Fruit fly (Drosophila melanogaster) whole organism, embryonic: ENCODE measurements around the gene MFS9.

Source experiments
- CG10209 ChIP-seq: fragments of 200-800 bp; sonication (Bioruptor generic); optimal IDR thresholded peaks from 3 replicates; lab custom pipeline; 2017; ENCODE audit warnings: missing biosample characterization, mild to moderate bottlenecking, missing genetic modification characterization, missing genetic modification reagents
- CG1024 ChIP-seq: fragments of 200-800 bp; sonication (Bioruptor generic); IDR thresholded peaks from 2 replicates; pipeline ENCODE4 v1.3.6; 2022; ENCODE audit warnings: missing biosample characterization, missing genetic modification characterization
- CG10366 ChIP-seq: fragments of 200-800 bp; sonication (Bioruptor generic); IDR thresholded peaks from 2 replicates; pipeline ENCODE4 v1.3.6; 2022; ENCODE audit warnings: missing biosample characterization, missing genetic modification characterization
- CG10959 ChIP-seq: fragments of 200-800 bp; sonication (Bioruptor generic); IDR thresholded peaks from 2 replicates; pipeline ENCODE4 v1.3.6; 2022; ENCODE audit warnings: missing biosample characterization, missing genetic modification characterization
- CG11456 ChIP-seq: fragments of 200-800 bp; sonication (Bioruptor generic); IDR thresholded peaks from 3 replicates; pipeline ENCODE4 v1.3.6; 2022; ENCODE audit warnings: missing biosample characterization, missing genetic modification characterization
- CG13424 ChIP-seq: fragments of 200-800 bp; sonication (Bioruptor generic); optimal IDR thresholded peaks from 2 replicates; lab custom pipeline; 2019; ENCODE audit warnings: missing biosample characterization, mild to moderate bottlenecking, missing genetic modification characterization, moderate library complexity
- CG14710 ChIP-seq: fragments of 200-800 bp; sonication (Bioruptor generic); optimal IDR thresholded peaks from 3 replicates; lab custom pipeline; 2019; ENCODE audit warnings: missing biosample characterization, mild to moderate bottlenecking, missing genetic modification characterization, moderate library complexity
- CG15514 ChIP-seq: fragments of 200-800 bp; sonication (Bioruptor generic); optimal IDR thresholded peaks from 3 replicates; lab custom pipeline; 2017; ENCODE audit warnings: missing biosample characterization, missing genetic modification characterization, mild to moderate bottlenecking, moderate library complexity, missing genetic modification reagents
- CG18011 ChIP-seq: fragments of 200-800 bp; sonication (Bioruptor generic); optimal IDR thresholded peaks from 2 replicates; lab custom pipeline; 2017; ENCODE audit warnings: missing biosample characterization, missing genetic modification characterization, mild to moderate bottlenecking, moderate library complexity, missing genotype
- CG1832 ChIP-seq: fragments of 200-800 bp; sonication (Bioruptor generic); optimal IDR thresholded peaks from 2 replicates; lab custom pipeline; 2017; ENCODE audit warnings: missing biosample characterization, mild to moderate bottlenecking, missing genetic modification characterization, inconsistent platforms
- CG2712 ChIP-seq: fragments of 200-800 bp; optimal IDR thresholded peaks from 3 replicates; lab custom pipeline; 2019; ENCODE audit warnings: missing biosample characterization, mild to moderate bottlenecking, missing genetic modification characterization, moderate library complexity
- CG30403 ChIP-seq: fragments of 200-800 bp; sonication (Bioruptor generic); optimal IDR thresholded peaks from 3 replicates; lab custom pipeline; 2016; ENCODE audit warnings: missing biosample characterization, missing genetic modification characterization
- CG31224 ChIP-seq: fragments of 200-800 bp; sonication (Bioruptor generic); IDR thresholded peaks from 2 replicates; pipeline ENCODE4 v1.3.6; 2022; ENCODE audit warnings: missing biosample characterization, missing genetic modification characterization
- CG34422 ChIP-seq: fragments of 200-800 bp; sonication (Bioruptor generic); IDR thresholded peaks from 3 replicates; pipeline ENCODE4 v1.3.6; 2022; ENCODE audit warnings: missing biosample characterization, missing genetic modification characterization
- CG4328 ChIP-seq: fragments of 200-800 bp; sonication (Bioruptor generic); optimal IDR thresholded peaks from 3 replicates; lab custom pipeline; 2017; ENCODE audit warnings: missing biosample characterization, missing genetic modification reagents, missing genetic modification characterization
- CG4404 ChIP-seq: fragments of 200-800 bp; sonication (Bioruptor generic); IDR thresholded peaks from 2 replicates; pipeline ENCODE4 v1.3.6; 2022; ENCODE audit warnings: missing biosample characterization, missing genetic modification characterization
- CG7745 ChIP-seq: fragments of 200-800 bp; sonication (Bioruptor generic); optimal IDR thresholded peaks from 2 replicates; lab custom pipeline; 2018; ENCODE audit warnings: missing biosample characterization, mild to moderate bottlenecking, missing genetic modification characterization, moderate library complexity
- CG8765 ChIP-seq: fragments of 200-800 bp; sonication (Bioruptor generic); IDR thresholded peaks from 2 replicates; pipeline ENCODE4 v1.3.6; 2022; ENCODE audit warnings: missing biosample characterization, missing genetic modification characterization
- CG9215 ChIP-seq: fragments of 200-800 bp; sonication (Bioruptor generic); IDR thresholded peaks from 2 replicates; pipeline ENCODE4 v1.3.6; 2022; ENCODE audit warnings: missing biosample characterization, missing genetic modification characterization
- CG9609 ChIP-seq: fragments of 200-800 bp; sonication (Bioruptor generic); optimal IDR thresholded peaks from 3 replicates; lab custom pipeline; 2016; ENCODE audit warnings: missing biosample characterization, missing genetic modification characterization
- Dp ChIP-seq: fragments of 200-800 bp; sonication (Bioruptor generic); optimal IDR thresholded peaks from 2 replicates; lab custom pipeline; 2018; ENCODE audit warnings: missing biosample characterization, mild to moderate bottlenecking, missing genetic modification characterization, moderate library complexity
- Dref ChIP-seq: fragments of 200-800 bp; sonication (Bioruptor generic); IDR thresholded peaks from 2 replicates; pipeline ENCODE4 v1.3.6; 2022; ENCODE audit warnings: missing biosample characterization, missing genetic modification characterization
- Eip74EF ChIP-seq, 2 experiments: fragments of 200-800 bp in 1 of 2; fragments of >200 bp in 1 of 2; sonication (Bioruptor generic) in 1 of 2; optimal IDR thresholded peaks; 2 replicates each; lab custom pipeline; 2017 to 2019; ENCODE audit warnings: missing biosample characterization in 2 of 2, missing genetic modification characterization in 2 of 2, mild to moderate bottlenecking in 1 of 2, moderate library complexity in 1 of 2
- H2.0 ChIP-seq: fragments of 200-800 bp; sonication (Bioruptor generic); IDR thresholded peaks from 2 replicates; pipeline ENCODE4 v1.3.6; 2022; ENCODE audit warnings: missing biosample characterization, missing genetic modification characterization
- HLH4C ChIP-seq: fragments of 200-800 bp; sonication (Bioruptor generic); IDR thresholded peaks from 3 replicates; pipeline ENCODE4 v1.3.6; 2022; ENCODE audit warnings: missing biosample characterization, missing genetic modification characterization; ENCODE audit not compliant: partially characterized antibody
- HLHmδ ChIP-seq: fragments of 200-800 bp; sonication (Bioruptor generic); optimal IDR thresholded peaks from 2 replicates; lab custom pipeline; 2018; ENCODE audit warnings: missing biosample characterization, mild to moderate bottlenecking, missing genetic modification characterization, moderate library complexity
- Hr51 ChIP-seq, 2 experiments: fragments of 200-800 bp; sonication (Bioruptor generic); optimal IDR thresholded peaks; 2 replicates in 1 of 2; 3 replicates in 1 of 2; lab custom pipeline; 2016 to 2018; ENCODE audit warnings: missing biosample characterization in 2 of 2, missing genetic modification characterization in 2 of 2, mild to moderate bottlenecking in 1 of 2, moderate library complexity in 1 of 2
- Mes4 ChIP-seq: fragments of 200-800 bp; sonication (Bioruptor generic); optimal IDR thresholded peaks from 2 replicates; lab custom pipeline; 2016; ENCODE audit warnings: missing biosample characterization, missing genetic modification characterization
- Mrtf ChIP-seq: fragments of 200-800 bp; sonication (Bioruptor generic); IDR thresholded peaks from 3 replicates; pipeline ENCODE4 v1.3.6; 2022; ENCODE audit warnings: missing biosample characterization, missing genetic modification characterization
- Nf-YC ChIP-seq: fragments of 200-800 bp; optimal IDR thresholded peaks from 3 replicates; lab custom pipeline; 2019; ENCODE audit warnings: missing biosample characterization, mild to moderate bottlenecking, missing genetic modification characterization, moderate library complexity
- Ptx1 ChIP-seq: fragments of 200-800 bp; sonication (Bioruptor generic); IDR thresholded peaks from 2 replicates; pipeline ENCODE4 v1.3.6; 2022; ENCODE audit warnings: missing biosample characterization, missing genetic modification characterization
- Rfx ChIP-seq: fragments of 200-800 bp; sonication (Bioruptor generic); IDR thresholded peaks from 2 replicates; pipeline ENCODE4 v1.3.6; 2022; ENCODE audit warnings: missing biosample characterization, missing genetic modification characterization
- Trl ChIP-seq, 3 experiments: fragments of >200 bp in 2 of 3; fragments of 200-800 bp in 1 of 3; sonication (Bioruptor generic) in 1 of 3; optimal IDR thresholded peaks; 2 replicates in 1 of 3; 3 replicates in 2 of 3; lab custom pipeline; 2016 to 2017; ENCODE audit warnings: missing biosample characterization in 1 of 3, missing genetic modification characterization in 1 of 3
- ac ChIP-seq: fragments of 200-800 bp; sonication (Bioruptor generic); optimal IDR thresholded peaks from 3 replicates; lab custom pipeline; 2017; ENCODE audit warnings: missing biosample characterization, mild to moderate bottlenecking, missing genetic modification characterization
- ash1 ChIP-seq: fragments of 200-800 bp; sonication (Bioruptor generic); optimal IDR thresholded peaks from 2 replicates; lab custom pipeline; 2018; ENCODE audit warnings: missing biosample characterization, mild to moderate bottlenecking, missing genetic modification characterization
- cato ChIP-seq: fragments of 200-800 bp; sonication (Bioruptor generic); optimal IDR thresholded peaks from 2 replicates; lab custom pipeline; 2016; ENCODE audit warnings: missing biosample characterization, missing genetic modification characterization, borderline replicate concordance
- chn ChIP-seq: fragments of 200-800 bp; sonication (Bioruptor generic); optimal IDR thresholded peaks from 2 replicates; lab custom pipeline; 2016; ENCODE audit warnings: missing biosample characterization, missing genetic modification characterization
- dmrt99B ChIP-seq: fragments of 200-800 bp; sonication (Bioruptor generic); optimal IDR thresholded peaks from 2 replicates; lab custom pipeline; 2018; ENCODE audit warnings: missing biosample characterization, mild to moderate bottlenecking, missing genetic modification characterization, moderate library complexity
- dysf ChIP-seq: fragments of 200-800 bp; sonication (Bioruptor generic); IDR thresholded peaks from 3 replicates; pipeline ENCODE4 v1.3.6; 2022; ENCODE audit warnings: missing biosample characterization, missing genetic modification characterization
- grn ChIP-seq: fragments of 200-800 bp; sonication (Bioruptor generic); optimal IDR thresholded peaks from 3 replicates; lab custom pipeline; 2017; ENCODE audit warnings: missing biosample characterization, missing genetic modification characterization
- jumu ChIP-seq: fragments of 200-800 bp; sonication (Bioruptor generic); optimal IDR thresholded peaks from 3 replicates; lab custom pipeline; 2016; ENCODE audit warnings: missing biosample characterization, missing genetic modification characterization
- kay ChIP-seq: fragments of 200-800 bp; sonication (Bioruptor generic); optimal IDR thresholded peaks from 2 replicates; lab custom pipeline; 2016; ENCODE audit warnings: missing biosample characterization, missing genetic modification characterization
- peb ChIP-seq: fragments of 200-800 bp; sonication (Bioruptor generic); IDR thresholded peaks from 2 replicates; pipeline ENCODE4 v1.3.6; 2022; ENCODE audit warnings: missing biosample characterization, missing genetic modification characterization
- phol ChIP-seq: fragments of 200-800 bp; sonication (Bioruptor generic); optimal IDR thresholded peaks from 3 replicates; lab custom pipeline; 2018; ENCODE audit warnings: missing biosample characterization, mild to moderate bottlenecking, missing genetic modification characterization, moderate library complexity
- ranshi ChIP-seq: fragments of 200-800 bp; sonication (Bioruptor generic); IDR thresholded peaks from 2 replicates; pipeline ENCODE4 v1.3.6; 2022; ENCODE audit warnings: missing biosample characterization, missing genetic modification characterization
- sr ChIP-seq: fragments of 200-800 bp; sonication (Bioruptor generic); IDR thresholded peaks from 3 replicates; pipeline ENCODE4 v1.3.6; 2022; ENCODE audit warnings: missing biosample characterization, missing genetic modification characterization
- trem ChIP-seq: fragments of 200-800 bp; optimal IDR thresholded peaks from 3 replicates; lab custom pipeline; 2019; ENCODE audit warnings: missing biosample characterization, mild to moderate bottlenecking, missing genetic modification characterization, moderate library complexity
- tup ChIP-seq: fragments of 200-800 bp; sonication (Bioruptor generic); optimal IDR thresholded peaks from 2 replicates; lab custom pipeline; 2016; ENCODE audit warnings: missing biosample characterization, mild to moderate bottlenecking, missing genetic modification characterization, moderate library complexity
- vvl ChIP-seq: fragments of 200-800 bp; sonication (Bioruptor generic); IDR thresholded peaks from 2 replicates; pipeline ENCODE4 v1.3.6; 2022; ENCODE audit warnings: missing biosample characterization, missing genetic modification characterization
- zen2 ChIP-seq: fragments of 200-800 bp; sonication (Bioruptor generic); IDR thresholded peaks from 3 replicates; pipeline ENCODE4 v1.3.6; 2022; ENCODE audit warnings: missing biosample characterization, missing genetic modification characterization; ENCODE audit not compliant: partially characterized antibody

The MFS9 gene

DNA sequence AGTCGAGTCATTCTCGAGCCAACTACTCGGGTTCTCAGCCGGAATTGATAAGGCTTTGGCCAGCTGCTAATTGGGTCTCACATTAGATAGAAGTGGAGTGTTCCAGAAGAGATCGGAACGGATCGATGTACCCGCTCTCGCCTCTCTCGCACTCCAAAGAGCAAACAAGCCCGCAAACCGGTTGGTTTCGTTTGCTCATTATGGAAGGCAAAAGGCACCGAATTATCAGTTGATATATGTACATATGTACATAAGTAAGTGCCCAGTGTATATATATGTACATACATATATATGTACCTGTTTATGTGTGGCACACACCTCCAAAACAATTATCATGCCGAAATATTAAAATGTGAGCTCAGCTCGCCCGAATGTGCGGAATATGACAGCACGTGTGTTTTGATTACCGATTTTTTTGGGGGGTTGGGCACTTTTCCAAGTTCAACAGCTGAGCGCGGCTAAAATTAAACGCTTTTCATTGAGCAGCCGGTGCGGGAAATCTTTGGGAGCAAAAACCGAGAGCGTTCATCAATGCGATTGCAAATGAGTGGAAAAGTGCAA lies 43.5 kb upstream of the MFS9 start (continued):
- no peak for TF ChIP-seq CG10959 (GFP tag; lab: Robert Waterston, UW)
- TF ChIP-seq CG14710 = no peak
- TF ChIP-seq HLHmδ (GFP tag; lab: Kevin White, UChicago) = peak; percentile 89
- no peak for TF ChIP-seq Nf-YC
- TF ChIP-seq zen2 (GFP tag; lab: Robert Waterston, UW) = no peak
- no peak for TF ChIP-seq CG10366 (GFP tag; lab: Robert Waterston, UW)
- no peak for TF ChIP-seq CG7745 (tag; lab: Kevin White, UChicago)
- no peak for TF ChIP-seq Mrtf (GFP tag; lab: Robert Waterston, UW)
- TF ChIP-seq Ptx1 (GFP tag; lab: Robert Waterston, UW) = no peak
- TF ChIP-seq dysf (GFP tag; lab: Robert Waterston, UW) = no peak
- TF ChIP-seq Eip74EF (GFP tag; optimal IDR thresholded peaks at IDR 0.05; lab: Kevin White, UChicago) = peak in 1 of 2 experiments; percentile 30
- peak; percentile 1 for TF ChIP-seq ash1
- no peak for TF ChIP-seq sr (GFP tag; lab: Robert Waterston, UW)
- TF ChIP-seq phol = no peak
- TF ChIP-seq CG8765 (GFP tag; lab: Robert Waterston, UW) = no peak
- peak; percentile 22; the same call in 1 of the 2 replicates for TF ChIP-seq vvl (GFP tag; lab: Robert Waterston, UW)
- TF ChIP-seq Dp (GFP tag; lab: Kevin White, UChicago) = no peak
- no peak for TF ChIP-seq H2.0 (GFP tag; lab: Robert Waterston, UW)
- TF ChIP-seq CG10209 (GFP tag; lab: Kevin White, UChicago) = no peak
- TF ChIP-seq Mes4 (GFP tag; lab: Kevin White, UChicago) = no peak
- no peak; the same call in 1 of the 2 replicates for TF ChIP-seq ranshi (GFP tag; lab: Robert Waterston, UW)
- TF ChIP-seq tup (GFP tag; lab: Kevin White, UChicago) = no peak
- TF ChIP-seq CG4404 (GFP tag; lab: Robert Waterston, UW) = no peak
- TF ChIP-seq grn = peak; percentile 16
- no peak for TF ChIP-seq Dref (GFP tag; lab: Robert Waterston, UW)
- TF ChIP-seq CG9609 = no peak
- peak; percentile 65 to 76 for TF ChIP-seq Trl (optimal IDR thresholded peaks at IDR 0.05; lab: Kevin White, UChicago)
- TF ChIP-seq Trl (GFP tag; optimal IDR thresholded peaks at IDR 0.05; lab: Kevin White, UChicago) = no peak
- no peak for TF ChIP-seq CG9215 (GFP tag; lab: Robert Waterston, UW)
- no peak for TF ChIP-seq HLH4C (GFP tag; lab: Robert Waterston, UW)
- TF ChIP-seq CG11456 (GFP tag; lab: Robert Waterston, UW) = no peak
- TF ChIP-seq CG1832 (GFP tag; lab: Kevin White, UChicago) = no peak
- TF ChIP-seq CG18011 = no peak
- TF ChIP-seq CG34422 (GFP tag; lab: Robert Waterston, UW) = no peak
- no peak for TF ChIP-seq CG13424
- no peak for TF ChIP-seq CG30403 (GFP tag; lab: Kevin White, UChicago)
- TF ChIP-seq peb (GFP tag; lab: Robert Waterston, UW) = no peak
- TF ChIP-seq cato (GFP tag; lab: Kevin White, UChicago) = no peak
- TF ChIP-seq CG2712 (tag; lab: Kevin White, UChicago) = no peak
- no peak for TF ChIP-seq CG1024 (GFP tag; lab: Robert Waterston, UW)
- TF ChIP-seq kay = no peak
- TF ChIP-seq jumu = no peak
- no peak for TF ChIP-seq trem (tag; lab: Kevin White, UChicago)
- TF ChIP-seq Rfx (GFP tag; lab: Robert Waterston, UW) = no peak
- no peak for TF ChIP-seq CG31224 (GFP tag; lab: Robert Waterston, UW)
- no peak for TF ChIP-seq dmrt99B (tag; lab: Kevin White, UChicago)
- TF ChIP-seq ac (GFP tag; lab: Kevin White, UChicago) = no peak
- peak; percentile 90 for TF ChIP-seq CG4328 (GFP tag; lab: Kevin White, UChicago)
- no peak for TF ChIP-seq Hr51 (GFP tag; optimal IDR thresholded peaks at IDR 0.05; lab: Kevin White, UChicago)
- TF ChIP-seq chn (GFP tag; lab: Kevin White, UChicago) = no peak
- no peak for TF ChIP-seq CG15514 (GFP tag; lab: Kevin White, UChicago)
